Worm (Caenorhabditis elegans) whole organism, late embryonic: Measurements from ENCODE around the gene oac-38.

Experiments used
- K02D7.2 ChIP-seq: sonication (generic microtip); optimal IDR thresholded peaks from 2 replicates; lab custom pipeline; 2017; ENCODE audit warnings: mild to moderate bottlenecking, missing genetic modification characterization, missing compliant biosample characterization
- ceh-14 ChIP-seq: sonication (generic microtip); optimal IDR thresholded peaks from 2 replicates; lab custom pipeline; 2016; ENCODE audit warnings: missing genotype, missing genetic modification characterization, missing compliant biosample characterization
- ceh-24 ChIP-seq: sonication (generic microtip); optimal IDR thresholded peaks from 2 replicates; lab custom pipeline; 2016; ENCODE audit warnings: mild to moderate bottlenecking, missing genetic modification characterization, missing compliant biosample characterization
- dve-1 ChIP-seq: sonication (generic microtip); optimal IDR thresholded peaks from 2 replicates; lab custom pipeline; 2017; ENCODE audit warnings: antibody characterized with exemption, mild to moderate bottlenecking, missing genetic modification characterization, missing compliant biosample characterization
- ets-4 ChIP-seq: sonication (generic microtip); optimal IDR thresholded peaks from 2 replicates; lab custom pipeline; 2016; ENCODE audit warnings: missing genetic modification characterization, missing compliant biosample characterization
- fkh-10 ChIP-seq: fragments of 150-350 bp; optimal IDR thresholded peaks from 2 replicates; lab custom pipeline; 2014; ENCODE audit warnings: missing biosample characterization, missing genetic modification reagents, missing genetic modification characterization
- hlh-15 ChIP-seq: sonication (generic microtip); optimal IDR thresholded peaks from 2 replicates; lab custom pipeline; 2016; ENCODE audit warnings: missing genetic modification characterization, missing compliant biosample characterization
- odd-2 ChIP-seq: sonication (generic microtip); optimal IDR thresholded peaks from 2 replicates; lab custom pipeline; 2017; ENCODE audit warnings: antibody characterized with exemption, mild to moderate bottlenecking, missing genetic modification characterization, missing compliant biosample characterization
- pha-4 ChIP-seq: fragments of 150-350 bp; optimal IDR thresholded peaks from 2 replicates; lab custom pipeline; 2018; ENCODE audit warnings: missing biosample characterization, missing genetic modification reagents, missing genetic modification characterization
- unc-55 ChIP-seq: sonication (generic microtip); optimal IDR thresholded peaks from 2 replicates; lab custom pipeline; 2017; ENCODE audit warnings: missing biosample characterization, missing genetic modification reagents, missing genetic modification characterization

- TF ChIP-seq ceh-14 (tag; lab: Kevin White, UChicago) (no peak), hlh-15 (no peak), dve-1 (tag; lab: Kevin White, UChicago) (no peak), pha-4 (tag; lab: Kevin White, UChicago) (no peak), unc-55 (no peak), ceh-24 (no peak), fkh-10 (GFP tag; lab: Kevin White, UChicago) (no peak), odd-2 (tag; lab: Kevin White, UChicago) (no peak), K02D7.2 (tag; lab: Kevin White, UChicago) (no peak), ets-4 (tag; lab: Kevin White, UChicago) (no peak)
Observed at ce11 chrIV:14186264-14186663, 33.1 kb upstream of the oac-38 start.
